Worm (Caenorhabditis elegans) whole organism, L3 larva: ENCODE measurements around the gene F35H10.2.

Experiments used
- aly-2 ChIP-seq: fragments of 150-350 bp; optimal IDR thresholded peaks from 2 replicates; lab custom pipeline; 2014; ENCODE audit warnings: missing biosample characterization, missing genetic modification characterization
- ama-1 ChIP-seq: fragments of 150-350 bp; optimal IDR thresholded peaks from 2 replicates; lab custom pipeline; 2018
- daf-12 ChIP-seq: fragments of 150-350 bp; optimal IDR thresholded peaks from 2 replicates; lab custom pipeline; 2014; ENCODE audit warnings: missing biosample characterization, missing genetic modification reagents, missing genetic modification characterization
- fos-1 ChIP-seq: fragments of 150-350 bp; optimal IDR thresholded peaks from 2 replicates; lab custom pipeline; 2014; ENCODE audit warnings: missing biosample characterization, missing genetic modification characterization
- lin-15B ChIP-seq: fragments of 150-350 bp; optimal IDR thresholded peaks from 2 replicates; lab custom pipeline; 2014; ENCODE audit warnings: missing biosample characterization, missing genetic modification characterization
- nhr-12 ChIP-seq: fragments of 150-350 bp; optimal IDR thresholded peaks from 2 replicates; lab custom pipeline; 2014; ENCODE audit warnings: missing biosample characterization, missing genetic modification characterization
- nhr-23 ChIP-seq: fragments of 150-350 bp; optimal IDR thresholded peaks from 2 replicates; lab custom pipeline; 2014; ENCODE audit warnings: missing biosample characterization, missing genetic modification reagents, missing genetic modification characterization
- nhr-25 ChIP-seq: sonication (generic microtip); optimal IDR thresholded peaks from 2 replicates; lab custom pipeline; 2017; ENCODE audit warnings: missing biosample characterization, missing genetic modification characterization
- nhr-28 ChIP-seq: fragments of 150-350 bp; optimal IDR thresholded peaks from 2 replicates; lab custom pipeline; 2014; ENCODE audit warnings: missing biosample characterization, missing genetic modification characterization
- nhr-77 ChIP-seq: fragments of 150-350 bp; optimal IDR thresholded peaks from 2 replicates; lab custom pipeline; 2014; ENCODE audit warnings: missing biosample characterization, missing genetic modification characterization
- pha-4 ChIP-seq: fragments of 150-350 bp; optimal IDR thresholded peaks from 2 replicates; lab custom pipeline; 2014; ENCODE audit warnings: missing biosample characterization, missing genetic modification reagents, missing genetic modification characterization
- skn-1 ChIP-seq: fragments of 150-350 bp; optimal IDR thresholded peaks from 2 replicates; lab custom pipeline; 2014; ENCODE audit warnings: missing biosample characterization, missing genetic modification characterization
- unc-39 ChIP-seq: sonication (generic microtip); optimal IDR thresholded peaks from 4 replicates; lab custom pipeline; 2017; ENCODE audit warnings: missing biosample characterization, missing genetic modification characterization

DNA sequence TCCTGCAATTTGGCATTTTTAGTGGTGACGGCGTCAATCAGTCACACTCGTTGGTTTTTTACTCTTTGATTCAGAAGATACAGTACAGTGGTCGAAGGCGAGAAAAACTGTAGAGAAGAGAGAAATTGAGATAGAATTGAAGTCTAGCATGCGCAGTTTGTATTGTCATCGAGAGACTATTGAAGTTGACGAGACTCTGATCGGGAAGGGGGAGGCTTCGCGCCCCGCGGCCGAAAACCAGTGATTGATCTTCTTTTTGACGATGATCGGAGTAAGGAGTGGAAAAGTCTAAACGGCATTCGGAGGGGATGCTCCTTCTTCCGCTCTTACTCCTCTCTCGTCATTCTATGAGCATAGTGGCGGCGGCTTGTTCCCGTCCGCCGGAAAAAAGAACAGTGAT, 27.1 kb upstream of the F35H10.2 start:
- TF ChIP-seq nhr-12 (tag; lab: Kevin White, UChicago) (no peak), aly-2 (tag; lab: Kevin White, UChicago) (no peak), unc-39 (tag; lab: Kevin White, UChicago) (no peak), daf-12 (tag; lab: Kevin White, UChicago) (no peak), ama-1 (lab: Kevin White, UChicago) (no peak), fos-1 (tag; lab: Kevin White, UChicago) (no peak), nhr-77 (no peak), nhr-23 (peak; percentile 16), pha-4 (tag; lab: Kevin White, UChicago) (no peak), nhr-28 (tag; lab: Kevin White, UChicago) (no peak), lin-15B (tag; lab: Kevin White, UChicago) (no peak), nhr-25 (tag; lab: Kevin White, UChicago) (peak; percentile 71), skn-1 (no peak)
